Worm (Caenorhabditis elegans) whole organism, L1 larva: ENCODE measurements around the gene T24A6.16.

Experiments
- C04F5.9 ChIP-seq: sonication (generic microtip); optimal IDR thresholded peaks from 2 replicates; lab custom pipeline; 2016; ENCODE audit warnings: missing genetic modification characterization, missing compliant biosample characterization
- C34B4.2 ChIP-seq: sonication (generic microtip); optimal IDR thresholded peaks from 2 replicates; lab custom pipeline; 2017; ENCODE audit warnings: mild to moderate bottlenecking, missing genetic modification characterization, missing compliant biosample characterization
- alr-1 ChIP-seq: fragments of 200-800 bp; sonication (Bioruptor generic); optimal IDR thresholded peaks from 2 replicates; lab custom pipeline; 2018; ENCODE audit warnings: borderline replicate concordance, mild to moderate bottlenecking, missing genetic modification characterization, missing compliant biosample characterization
- blmp-1 ChIP-seq: fragments of 150-350 bp; optimal IDR thresholded peaks from 2 replicates; lab custom pipeline; 2014; ENCODE audit warnings: missing biosample characterization, missing genetic modification characterization
- dsc-1 ChIP-seq: sonication (generic microtip); optimal IDR thresholded peaks from 2 replicates; lab custom pipeline; 2016; ENCODE audit warnings: mild to moderate bottlenecking, missing genetic modification characterization, missing compliant biosample characterization
- efl-1 ChIP-seq, 4 experiments: fragments of 150-350 bp; optimal IDR thresholded peaks in 3 of 4; peaks in 1 of 4; 1 replicate in 1 of 4; 2 replicates in 3 of 4; lab custom pipeline; 2014; ENCODE audit warnings: missing biosample characterization in 2 of 4, missing genetic modification characterization in 2 of 4, missing genetic modification reagents in 2 of 4
- egl-27 ChIP-seq, 2 experiments: fragments of 150-350 bp in 1 of 2; sonication (generic microtip); optimal IDR thresholded peaks; 3 replicates each; lab custom pipeline; 2017 to 2018; ENCODE audit warnings: missing biosample characterization in 2 of 2, missing genetic modification characterization in 2 of 2, missing genetic modification reagents in 2 of 2
- elt-2 ChIP-seq: sonication (generic microtip); optimal IDR thresholded peaks from 2 replicates; lab custom pipeline; 2016; ENCODE audit warnings: missing genetic modification characterization, mild to moderate bottlenecking, inconsistent platforms, missing compliant biosample characterization, missing genetic modification reagents
- fkh-10 ChIP-seq: sonication (generic microtip); optimal IDR thresholded peaks from 2 replicates; lab custom pipeline; 2017; ENCODE audit warnings: missing biosample characterization, missing genetic modification reagents, missing genetic modification characterization
- fkh-8 ChIP-seq: sonication (generic microtip); optimal IDR thresholded peaks from 2 replicates; lab custom pipeline; 2016; ENCODE audit warnings: mild to moderate bottlenecking, missing genetic modification characterization, missing compliant biosample characterization
- fos-1 ChIP-seq: fragments of 150-350 bp; optimal IDR thresholded peaks from 2 replicates; lab custom pipeline; 2014; ENCODE audit warnings: missing biosample characterization, missing genetic modification characterization
- grh-1 ChIP-seq: fragments of 200-800 bp; sonication (Bioruptor generic); IDR thresholded peaks from 2 replicates; pipeline ENCODE4 v1.3.6; 2022; ENCODE audit warnings: missing genetic modification reagents, missing genetic modification characterization, missing compliant biosample characterization
- hlh-17 ChIP-seq: fragments of 200-800 bp; sonication (Bioruptor generic); optimal IDR thresholded peaks from 2 replicates; lab custom pipeline; 2018; ENCODE audit warnings: missing genetic modification characterization, mild to moderate bottlenecking, missing compliant biosample characterization, moderate library complexity, borderline replicate concordance
- hlh-4 ChIP-seq: sonication (generic microtip); optimal IDR thresholded peaks from 2 replicates; lab custom pipeline; 2016; ENCODE audit warnings: mild to moderate bottlenecking, missing genetic modification characterization, missing compliant biosample characterization
- isw-1 ChIP-seq: fragments of 200-800 bp; sonication (Bioruptor generic); IDR thresholded peaks from 2 replicates; pipeline ENCODE4 v1.3.6; 2022; ENCODE audit warnings: missing genetic modification characterization, missing compliant biosample characterization
- lin-14 ChIP-seq: fragments of 200-800 bp; sonication (Bioruptor generic); optimal IDR thresholded peaks from 2 replicates; lab custom pipeline; 2018; ENCODE audit warnings: mild to moderate bottlenecking, missing genetic modification characterization, moderate library complexity, missing compliant biosample characterization
- lin-39 ChIP-seq: fragments of 150-350 bp; optimal IDR thresholded peaks from 2 replicates; lab custom pipeline; 2014; ENCODE audit warnings: missing biosample characterization, missing genetic modification reagents, missing genetic modification characterization
- lir-3 ChIP-seq: sonication (generic microtip); optimal IDR thresholded peaks from 2 replicates; lab custom pipeline; 2016; ENCODE audit warnings: mild to moderate bottlenecking, missing genetic modification characterization, moderate library complexity, missing compliant biosample characterization; ENCODE audit not compliant: poor library complexity
- mef-2 ChIP-seq: fragments of 150-350 bp; optimal IDR thresholded peaks from 2 replicates; lab custom pipeline; 2014; ENCODE audit warnings: missing biosample characterization, missing genetic modification characterization
- nhr-12 ChIP-seq: sonication (generic microtip); optimal IDR thresholded peaks from 2 replicates; lab custom pipeline; 2017; ENCODE audit warnings: missing biosample characterization, missing genetic modification characterization
- nhr-20 ChIP-seq: sonication (generic microtip); optimal IDR thresholded peaks from 2 replicates; lab custom pipeline; 2016; ENCODE audit warnings: mild to moderate bottlenecking, missing genetic modification characterization, missing compliant biosample characterization
- nhr-237 ChIP-seq: fragments of 150-350 bp; optimal IDR thresholded peaks from 2 replicates; lab custom pipeline; 2014; ENCODE audit warnings: missing biosample characterization, missing genetic modification characterization
- nhr-28 ChIP-seq: fragments of 150-350 bp; optimal IDR thresholded peaks from 2 replicates; lab custom pipeline; 2014; ENCODE audit warnings: missing biosample characterization, missing genetic modification characterization
- nhr-84 ChIP-seq: sonication (generic microtip); optimal IDR thresholded peaks from 2 replicates; lab custom pipeline; 2017; ENCODE audit warnings: missing biosample characterization, missing genetic modification characterization
- nhr-85 ChIP-seq: sonication (generic microtip); peaks from one replicate; lab custom pipeline; 2016; ENCODE audit warnings: missing genetic modification characterization, inconsistent platforms, missing compliant biosample characterization
- nhr-90 ChIP-seq: sonication (generic microtip); optimal IDR thresholded peaks from 2 replicates; lab custom pipeline; 2016; ENCODE audit warnings: mild to moderate bottlenecking, missing genetic modification characterization, missing compliant biosample characterization; ENCODE audit not compliant: poor library complexity
- pax-3 ChIP-seq: fragments of 200-800 bp; sonication (Bioruptor generic); optimal IDR thresholded peaks from 2 replicates; lab custom pipeline; 2018; ENCODE audit warnings: mild to moderate bottlenecking, missing genetic modification characterization, moderate library complexity, missing compliant biosample characterization
- rnt-1 ChIP-seq: sonication (generic microtip); optimal IDR thresholded peaks from 2 replicates; lab custom pipeline; 2016; ENCODE audit warnings: mild to moderate bottlenecking, missing genetic modification characterization, moderate library complexity, missing compliant biosample characterization
- snu-23 ChIP-seq: sonication (generic microtip); optimal IDR thresholded peaks from 2 replicates; lab custom pipeline; 2016; ENCODE audit warnings: missing genetic modification characterization, missing compliant biosample characterization
- sox-4 ChIP-seq: sonication (generic microtip); optimal IDR thresholded peaks from 2 replicates; lab custom pipeline; 2016; ENCODE audit warnings: missing genetic modification characterization, missing compliant biosample characterization
- tbx-2 ChIP-seq: sonication (generic microtip); optimal IDR thresholded peaks from 2 replicates; lab custom pipeline; 2016; ENCODE audit warnings: missing genetic modification characterization, missing compliant biosample characterization
- tlp-1 ChIP-seq: fragments of 150-350 bp; optimal IDR thresholded peaks from 2 replicates; lab custom pipeline; 2014; ENCODE audit warnings: missing biosample characterization, missing genetic modification characterization
- unc-130 ChIP-seq: fragments of 150-350 bp; optimal IDR thresholded peaks from 2 replicates; lab custom pipeline; 2017; ENCODE audit warnings: missing biosample characterization, missing genetic modification characterization, inconsistent platforms
- unc-98 ChIP-seq: fragments of 200-800 bp; sonication (Bioruptor generic); IDR thresholded peaks from 2 replicates; pipeline ENCODE4 v1.3.6; 2022; ENCODE audit warnings: missing genetic modification characterization, missing compliant biosample characterization
- xbp-1 ChIP-seq: sonication (generic microtip); optimal IDR thresholded peaks from 2 replicates; lab custom pipeline; 2016; ENCODE audit warnings: missing genetic modification characterization, missing compliant biosample characterization

T24A6.16 gene

ce11 chrV:3552740-3553469 lies 9.8 kb downstream of the T24A6.16 start, which contains the start of gene T24A6.20:
TSS of gene T24A6.20 (plus strand) at chrV:3553134.
- no peak for TF ChIP-seq fkh-8 (tag; lab: Kevin White, UChicago)
- TF ChIP-seq elt-2 (tag; lab: Kevin White, UChicago): peak; percentile 70
- TF ChIP-seq sox-4 (tag; lab: Kevin White, UChicago): no peak
- no peak for TF ChIP-seq efl-1 (optimal IDR thresholded peaks at IDR 0.05; lab: Kevin White, UChicago)
- peak in 1 of 2 experiments; percentile 91 for TF ChIP-seq efl-1 (GFP tag; optimal IDR thresholded peaks at IDR 0.05 in 1 of 2; lab: Kevin White, UChicago)
- TF ChIP-seq blmp-1 (tag; lab: Kevin White, UChicago): peak; percentile 35

ce11 chrV:3551765-3552164 lies 11.0 kb downstream of the T24A6.16 start, which contains the start of gene grl-28:
TSS of gene grl-28 (minus strand) at chrV:3551865.
- TF ChIP-seq hlh-4 (tag; lab: Kevin White, UChicago): no peak
- TF ChIP-seq nhr-85 (tag; lab: Kevin White, UChicago): peak; percentile 1
- TF ChIP-seq nhr-12: no peak
- TF ChIP-seq, all 84 proteins: peak for 1

ce11 chrV:3549553-3549952 lies 13.2 kb downstream of the T24A6.16 start, which contains the start of gene sri-21:
TSS of gene sri-21 (plus strand) at chrV:3549853.
- TF ChIP-seq isw-1 (GFP tag; lab: Robert Waterston, UW): no peak
- TF ChIP-seq nhr-237 (tag; lab: Kevin White, UChicago): no peak
- TF ChIP-seq fos-1 (tag; lab: Kevin White, UChicago): no peak
- no peak for TF ChIP-seq alr-1 (tag; lab: Kevin White, UChicago)
- no peak for TF ChIP-seq lin-39 (tag; lab: Kevin White, UChicago)
- TF ChIP-seq mef-2 (tag; lab: Kevin White, UChicago): no peak
- no peak for TF ChIP-seq unc-98 (GFP tag; lab: Robert Waterston, UW)

- TF ChIP-seq dsc-1 (tag; lab: Kevin White, UChicago) (no peak), egl-27 (tag; optimal IDR thresholded peaks at IDR 0.05; lab: Kevin White, UChicago) (no peak), hlh-17 (no peak), unc-130 (tag; lab: Kevin White, UChicago) (no peak), rnt-1 (tag; lab: Kevin White, UChicago) (no peak), fkh-10 (GFP tag; lab: Kevin White, UChicago) (no peak), lin-14 (no peak), nhr-84 (tag; lab: Kevin White, UChicago) (no peak)
These were observed 13.9 kb downstream of the T24A6.16 start, which contains the start of gene srw-130 for ce11 chrV:3548798-3549197. TSS of gene srw-130 (minus strand) at chrV:3548898.

ce11 chrV:3546517-3546916 lies 16.2 kb downstream of the T24A6.16 start, which contains the start of gene srbc-68:
TSS of gene srbc-68 (minus strand) at chrV:3546617.
- TF ChIP-seq grh-1 (GFP tag; lab: Robert Waterston, UW) (no peak), nhr-90 (tag; lab: Kevin White, UChicago) (no peak), tbx-2 (tag; lab: Kevin White, UChicago) (no peak), nhr-28 (tag; lab: Kevin White, UChicago) (no peak), lir-3 (tag; lab: Kevin White, UChicago) (no peak), nhr-20 (tag; lab: Kevin White, UChicago) (no peak), C04F5.9 (tag; lab: Kevin White, UChicago) (no peak), tlp-1 (tag; lab: Kevin White, UChicago) (no peak), snu-23 (GFP tag; lab: Kevin White, UChicago) (no peak), xbp-1 (tag; lab: Kevin White, UChicago) (no peak), pax-3 (tag; lab: Kevin White, UChicago) (no peak), isw-1 (GFP tag; lab: Robert Waterston, UW) (no peak), C34B4.2 (tag; lab: Kevin White, UChicago) (no peak)
